Worm (Caenorhabditis elegans): ENCODE measurements around the gene K09F6.15.

DNA sequence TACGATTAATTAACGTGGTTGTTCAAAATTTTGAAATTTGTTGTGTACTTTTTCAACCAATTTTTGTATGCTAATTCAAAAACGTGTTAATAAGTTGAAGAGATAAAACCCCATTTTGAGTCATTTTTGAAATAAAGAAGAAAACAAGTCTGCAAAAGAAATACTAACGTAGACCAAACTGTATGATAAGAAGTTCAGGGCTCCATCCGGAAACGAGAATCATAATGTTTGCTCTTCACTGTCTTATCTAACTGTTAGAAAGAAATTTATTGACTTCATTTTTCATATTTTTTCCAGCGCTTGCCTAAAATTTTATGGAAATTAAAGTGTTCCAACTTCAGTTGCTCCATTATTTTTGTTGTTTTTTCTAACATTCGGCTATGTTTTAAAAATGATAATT lies 28.2 kb upstream of the K09F6.15 start:
- TF ChIP-seq him-1 (tag; optimal IDR thresholded peaks at IDR 0.05) (no peak), dao-5 (tag; optimal IDR thresholded peaks at IDR 0.05) (no peak)

Data from whole organism, L4/young adult.